Worm (Caenorhabditis elegans): ENCODE measurements around the gene ttr-32.

- no peak for TF ChIP-seq klf-2 (GFP tag; conservative IDR thresholded peaks at IDR 0.05)
- TF ChIP-seq flt-1 (GFP tag; IDR thresholded peaks at IDR 0.05) = no peak
These were observed 13.4 kb upstream of the ttr-32 start for ce11 chrIII:7552859-7553258.
